Worm (Caenorhabditis elegans): ENCODE results near the gene tag-234.

tag-234 gene

ce11 chrII:5845441-5845840 is 18.6 kb upstream of the tag-234 start, which contains the start of the genes ZK1248.17 and H41C03.3:
Gene ZK1248.17 (minus strand): TSS chrII:5845541.
Gene H41C03.3 (plus strand): TSS chrII:5845777.
- TF ChIP-seq lin-13 (tag; optimal IDR thresholded peaks at IDR 0.05) (no peak), lin-32 (GFP tag; optimal IDR thresholded peaks at IDR 0.05) (no peak), elt-3 (tag; optimal IDR thresholded peaks at IDR 0.05) (no peak), tbx-8 (GFP tag; optimal IDR thresholded peaks at IDR 0.05) (no peak), nhr-76 (tag; optimal IDR thresholded peaks at IDR 0.05) (no peak), mep-1 (tag; optimal IDR thresholded peaks at IDR 0.05) (no peak), sem-2 (GFP tag; optimal IDR thresholded peaks at IDR 0.05) (no peak), zip-8 (tag; optimal IDR thresholded peaks at IDR 0.05) (no peak)

ce11 chrII:5846181-5846580 is 17.8 kb upstream of the tag-234 start:
- TF ChIP-seq lin-32 (GFP tag; optimal IDR thresholded peaks at IDR 0.05) = no peak
- TF ChIP-seq mab-5 (tag; optimal IDR thresholded peaks at IDR 0.05) = no peak
- no peak for TF ChIP-seq elt-1 (tag; optimal IDR thresholded peaks at IDR 0.05; ENCODE audit: borderline replicate concordance, insufficient read depth)
- no peak for TF ChIP-seq unc-62 (GFP tag; optimal IDR thresholded peaks at IDR 0.05)

ce11 chrII:5852007-5852406 is 12.0 kb upstream of the tag-234 start, which contains the start of gene H41C03.2:
Gene H41C03.2 (minus strand): TSS chrII:5852107.
- TF ChIP-seq ces-1 (GFP tag; optimal IDR thresholded peaks at IDR 0.05) (no peak), M03D4.4 (tag; optimal IDR thresholded peaks at IDR 0.05) (no peak), unc-39 (tag; optimal IDR thresholded peaks at IDR 0.05) (no peak), zip-8 (tag; optimal IDR thresholded peaks at IDR 0.05) (no peak)

- peak; percentile 51 for TF ChIP-seq ham-2 (GFP tag; optimal IDR thresholded peaks at IDR 0.05)
- no peak for TF ChIP-seq tbx-8 (GFP tag; optimal IDR thresholded peaks at IDR 0.05)
- peak; percentile 44 for TF ChIP-seq elt-3 (tag; optimal IDR thresholded peaks at IDR 0.05)
Observed at ce11 chrII:5853261-5853660, 10.7 kb upstream of the tag-234 start.

ce11 chrII:5854122-5854521 is 9.9 kb upstream of the tag-234 start, which contains the start of gene H41C03.1:
Gene H41C03.1 (plus strand): TSS chrII:5854422.
- TF ChIP-seq unc-120 (tag; optimal IDR thresholded peaks at IDR 0.05; ENCODE audit: poor library complexity, severe bottlenecking) (no peak), zip-8 (tag; optimal IDR thresholded peaks at IDR 0.05) (no peak), snpc-4 (tag; optimal IDR thresholded peaks at IDR 0.05) (no peak), lin-13 (tag; optimal IDR thresholded peaks at IDR 0.05) (no peak), ceh-83 (GFP tag; optimal IDR thresholded peaks at IDR 0.05) (no peak), nhr-2 (tag; optimal IDR thresholded peaks at IDR 0.05) (no peak), nhr-12 (tag; optimal IDR thresholded peaks at IDR 0.05) (no peak)

- TF ChIP-seq cnd-1 (tag; optimal IDR thresholded peaks at IDR 0.05) (no peak), lin-13 (tag; optimal IDR thresholded peaks at IDR 0.05) (no peak), unc-120 (tag; optimal IDR thresholded peaks at IDR 0.05; ENCODE audit: poor library complexity, severe bottlenecking) (no peak), ceh-83 (GFP tag; optimal IDR thresholded peaks at IDR 0.05) (no peak), mep-1 (tag; optimal IDR thresholded peaks at IDR 0.05) (no peak), zip-8 (tag; optimal IDR thresholded peaks at IDR 0.05) (no peak), elt-3 (tag; optimal IDR thresholded peaks at IDR 0.05) (no peak), mls-2 (tag; optimal IDR thresholded peaks at IDR 0.05) (no peak), unc-39 (tag; optimal IDR thresholded peaks at IDR 0.05) (no peak), nhr-12 (tag; optimal IDR thresholded peaks at IDR 0.05) (no peak), ztf-11 (tag; optimal IDR thresholded peaks at IDR 0.05) (no peak), unc-62 (GFP tag; optimal IDR thresholded peaks at IDR 0.05) (no peak), M03D4.4 (tag; optimal IDR thresholded peaks at IDR 0.05) (no peak), flh-1 (GFP tag; optimal IDR thresholded peaks at IDR 0.05) (no peak), sptf-1 (tag; optimal IDR thresholded peaks at IDR 0.05) (no peak), bed-3 (GFP tag; optimal IDR thresholded peaks at IDR 0.05) (no peak), snpc-4 (tag; optimal IDR thresholded peaks at IDR 0.05) (no peak), lsy-2 (tag; optimal IDR thresholded peaks at IDR 0.05) (no peak)
Observed at ce11 chrII:5858322-5858721, 5.7 kb upstream of the tag-234 start, which contains the start of gene F55C12.4. Gene F55C12.4 (minus strand): TSS chrII:5858422.

ce11 chrII:5860621-5861020 is 3.4 kb upstream of the tag-234 start:
- no peak for TF ChIP-seq ces-1 (GFP tag; optimal IDR thresholded peaks at IDR 0.05)
- TF ChIP-seq snpc-4 (tag; optimal IDR thresholded peaks at IDR 0.05) = no peak
- no peak for TF ChIP-seq ceh-83 (GFP tag; optimal IDR thresholded peaks at IDR 0.05)

Data from whole organism, mixed stage, embryonic.